Fruit fly (Drosophila melanogaster) whole organism: ENCODE results near the gene Fas1.

Experiments
- CG8478 ChIP-seq: fragments of >200 bp; optimal IDR thresholded peaks from 2 replicates; lab custom pipeline; 2018; ENCODE audit warnings: inconsistent platforms
- Dll ChIP-seq: fragments of >200 bp; optimal IDR thresholded peaks from 2 replicates; lab custom pipeline; 2017
- pan ChIP-seq: fragments of >200 bp; optimal IDR thresholded peaks from 2 replicates; lab custom pipeline; 2017
- psq ChIP-seq: fragments of >200 bp; optimal IDR thresholded peaks from 2 replicates; lab custom pipeline; 2017
- usp ChIP-seq: fragments of >200 bp; optimal IDR thresholded peaks from 2 replicates; lab custom pipeline; 2017; ENCODE audit warnings: missing biosample characterization, missing genetic modification characterization, mixed read lengths

DNA sequence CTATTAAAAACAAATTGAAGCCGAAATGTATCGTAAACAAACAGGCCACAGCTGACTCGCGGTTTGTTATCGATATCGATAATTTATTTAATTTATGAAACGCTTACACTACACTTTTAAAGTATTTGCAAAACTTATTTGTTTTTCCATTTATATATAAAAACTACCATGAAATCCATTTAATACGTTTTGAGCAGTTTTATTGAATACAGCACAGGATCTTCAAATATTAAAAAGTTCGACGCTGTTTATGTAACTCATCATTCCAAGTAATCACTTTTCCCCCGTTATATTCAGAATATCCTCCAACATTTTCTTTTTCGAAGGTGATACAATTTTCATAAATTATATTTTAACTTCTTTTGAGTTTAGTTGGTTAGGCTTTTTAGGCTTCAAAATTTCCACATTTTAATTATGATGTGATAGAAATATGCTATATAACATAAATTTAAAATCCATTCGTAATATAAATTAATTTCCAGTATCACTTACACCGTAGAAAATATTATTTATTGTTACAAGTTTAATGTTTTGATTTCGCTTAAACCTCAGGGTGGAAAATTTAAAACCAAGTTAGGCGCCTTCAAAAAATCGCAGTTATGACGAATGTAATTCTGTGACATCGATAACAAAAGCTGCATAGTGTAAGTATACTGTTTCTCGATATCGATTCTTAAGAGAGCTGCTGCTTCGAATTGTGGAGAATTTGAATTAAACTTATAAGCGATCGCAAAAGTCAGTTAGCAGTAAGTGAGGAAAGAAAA lies 22.1 kb downstream of the Fas1 start, which contains the start of the genes CG10324 and CCT3:
- TF ChIP-seq psq (no peak), usp (GFP tag; lab: Kevin White, UChicago) (no peak), CG8478 (lab: Kevin White, UChicago) (no peak), Dll (lab: Kevin White, UChicago) (no peak), pan (lab: Kevin White, UChicago) (no peak)
